Fruit fly (Drosophila melanogaster): Measurements from ENCODE around the gene ND-51.

The ND-51 gene

DNA sequence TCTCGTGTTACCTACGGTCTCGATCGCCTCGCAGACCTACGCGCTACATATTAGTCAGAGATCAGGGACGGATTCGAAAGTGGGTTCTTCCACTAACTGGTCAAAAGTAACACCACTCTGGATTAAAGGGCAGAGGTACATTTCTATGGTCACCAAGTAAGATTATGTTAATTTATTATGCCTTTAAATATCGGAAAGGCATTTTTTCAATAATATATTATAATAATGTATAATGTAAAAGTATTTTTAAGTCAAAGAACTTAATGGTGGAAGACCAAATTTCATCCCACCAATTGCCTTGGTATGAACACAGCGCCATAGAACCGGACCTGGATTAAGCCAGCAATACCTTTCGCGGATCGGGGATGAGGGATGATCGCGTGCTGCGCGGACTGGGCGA, 39.8 kb downstream of the ND-51 start (continued):
- TF ChIP-seq CG17361 (GFP tag; IDR thresholded peaks at IDR 0.05), result peak; percentile 61
- TF ChIP-seq E2f2 (GFP tag; IDR thresholded peaks at IDR 0.05), result no peak
- peak; percentile 18 for TF ChIP-seq CG17359 (tag; optimal IDR thresholded peaks at IDR 0.05)
- TF ChIP-seq ranshi (GFP tag; IDR thresholded peaks at IDR 0.05), result no peak
- peak; percentile 13 for TF ChIP-seq dmrt11E (tag; optimal IDR thresholded peaks at IDR 0.05)
- peak; percentile 44 for TF ChIP-seq D19A (tag; optimal IDR thresholded peaks at IDR 0.05)
- no peak for TF ChIP-seq vfl (GFP tag; optimal IDR thresholded peaks at IDR 0.05)
- TF ChIP-seq Awh (GFP tag; IDR thresholded peaks at IDR 0.05), result no peak
- no peak for TF ChIP-seq CG17385 (GFP tag; optimal IDR thresholded peaks at IDR 0.05)
- TF ChIP-seq CG17829 (tag; optimal IDR thresholded peaks at IDR 0.05), result peak; percentile 40
- no peak for TF ChIP-seq CG17568 (GFP tag; optimal IDR thresholded peaks at IDR 0.05)
- no peak for TF ChIP-seq CG17186 (GFP tag; optimal IDR thresholded peaks at IDR 0.05)
- peak; percentile 68 for TF ChIP-seq CG4404 (GFP tag; IDR thresholded peaks at IDR 0.05)
- no peak for TF ChIP-seq CG12299 (tag; optimal IDR thresholded peaks at IDR 0.05)
- no peak for TF ChIP-seq D (optimal IDR thresholded peaks at IDR 0.05)
- TF ChIP-seq D (GFP tag; optimal IDR thresholded peaks at IDR 0.05), result peak; percentile 10
- peak; percentile 54 for TF ChIP-seq CG14710 (tag; optimal IDR thresholded peaks at IDR 0.05)
- TF ChIP-seq croc (GFP tag; conservative IDR thresholded peaks at IDR 0.05), result peak; percentile 33; the same call in 1 of the 3 replicates
- TF ChIP-seq cato (GFP tag; optimal IDR thresholded peaks at IDR 0.05; ENCODE audit: borderline replicate concordance), result no peak
- TF ChIP-seq CG32772 (GFP tag; IDR thresholded peaks at IDR 0.05), result no peak
- TF ChIP-seq nom (GFP tag; optimal IDR thresholded peaks at IDR 0.05), result peak; percentile 64
- peak; percentile 70 for TF ChIP-seq CG2712 (tag; optimal IDR thresholded peaks at IDR 0.05)
- no peak for TF ChIP-seq zfh1 (GFP tag; IDR thresholded peaks at IDR 0.05)
- TF ChIP-seq CG16813 (GFP tag; IDR thresholded peaks at IDR 0.05; ENCODE audit: partially characterized antibody), result no peak
- TF ChIP-seq mam (GFP tag; optimal IDR thresholded peaks at IDR 0.05), result no peak
- TF ChIP-seq Elba2 (GFP tag; optimal IDR thresholded peaks at IDR 0.05), result no peak
- TF ChIP-seq psq (GFP tag; optimal IDR thresholded peaks at IDR 0.05), result no peak
- peak; percentile 23 for TF ChIP-seq fd96Cb (tag; optimal IDR thresholded peaks at IDR 0.05)
- TF ChIP-seq nmo (GFP tag; optimal IDR thresholded peaks at IDR 0.05), result peak; percentile 57
- TF ChIP-seq CG4424 (GFP tag; optimal IDR thresholded peaks at IDR 0.05), result peak; percentile 13
- peak; percentile 3 for TF ChIP-seq Xbp1 (GFP tag; optimal IDR thresholded peaks at IDR 0.05)
- TF ChIP-seq trh (GFP tag; optimal IDR thresholded peaks at IDR 0.05), result no peak
- TF ChIP-seq CG9797 (GFP tag; optimal IDR thresholded peaks at IDR 0.05), result no peak
- peak; percentile 44 for TF ChIP-seq Ssrp (tag; optimal IDR thresholded peaks at IDR 0.05)
- no peak for TF ChIP-seq CG2875 (GFP tag; optimal IDR thresholded peaks at IDR 0.05)
- TF ChIP-seq CG33213 (GFP tag; optimal IDR thresholded peaks at IDR 0.05), result no peak
- no peak for TF ChIP-seq CG13775 (GFP tag; optimal IDR thresholded peaks at IDR 0.05)
- TF ChIP-seq lab (GFP tag; optimal IDR thresholded peaks at IDR 0.05), result peak; percentile 4
- no peak for TF ChIP-seq CG9932 (GFP tag; IDR thresholded peaks at IDR 0.05)
- peak; percentile 71 for TF ChIP-seq CG18262 (tag; optimal IDR thresholded peaks at IDR 0.05)
- TF ChIP-seq ssp (GFP tag; IDR thresholded peaks at IDR 0.05), result no peak
- no peak for TF ChIP-seq PHDP (tag; optimal IDR thresholded peaks at IDR 0.05)
- no peak for TF ChIP-seq CG7372 (GFP tag; IDR thresholded peaks at IDR 0.05)
- no peak for TF ChIP-seq Taf1 (GFP tag; IDR thresholded peaks at IDR 0.05)
- no peak for TF ChIP-seq CG31365 (tag; optimal IDR thresholded peaks at IDR 0.05)
- TF ChIP-seq CG10366 (GFP tag; IDR thresholded peaks at IDR 0.05), result no peak
- TF ChIP-seq Sry-δ (GFP tag; optimal IDR thresholded peaks at IDR 0.05), result no peak
- no peak for TF ChIP-seq CG6272 (GFP tag; IDR thresholded peaks at IDR 0.05)
- TF ChIP-seq crc (GFP tag; optimal IDR thresholded peaks at IDR 0.05), result no peak
- TF ChIP-seq ind (GFP tag; optimal IDR thresholded peaks at IDR 0.05), result no peak
- 0 out of 2 replicates have a peak, but pooled peaks have one; percentile 24 for TF ChIP-seq CG6689 (GFP tag; IDR thresholded peaks at IDR 0.05)
- TF ChIP-seq Ravus (GFP tag; IDR thresholded peaks at IDR 0.05), result no peak
